Worm (Caenorhabditis elegans): ENCODE results near the gene tufm-1.

The tufm-1 gene

ce11 chrIII:2826770-2827169, 12.0 kb upstream of the tufm-1 start, which contains the start of gene Y71H2AM.1:
Gene Y71H2AM.1 (plus strand): TSS chrIII:2827070.
- TF ChIP-seq nhr-28 (tag; optimal IDR thresholded peaks at IDR 0.05) (no peak), cnd-1 (tag; optimal IDR thresholded peaks at IDR 0.05) (no peak), M03D4.4 (tag; optimal IDR thresholded peaks at IDR 0.05) (no peak), lin-32 (GFP tag; optimal IDR thresholded peaks at IDR 0.05) (no peak), flh-1 (GFP tag; optimal IDR thresholded peaks at IDR 0.05) (no peak), hlh-1 (tag; optimal IDR thresholded peaks at IDR 0.05) (no peak), unc-62 (GFP tag; optimal IDR thresholded peaks at IDR 0.05) (no peak), ceh-83 (GFP tag; optimal IDR thresholded peaks at IDR 0.05) (no peak), ztf-11 (tag; optimal IDR thresholded peaks at IDR 0.05) (no peak)

DNA sequence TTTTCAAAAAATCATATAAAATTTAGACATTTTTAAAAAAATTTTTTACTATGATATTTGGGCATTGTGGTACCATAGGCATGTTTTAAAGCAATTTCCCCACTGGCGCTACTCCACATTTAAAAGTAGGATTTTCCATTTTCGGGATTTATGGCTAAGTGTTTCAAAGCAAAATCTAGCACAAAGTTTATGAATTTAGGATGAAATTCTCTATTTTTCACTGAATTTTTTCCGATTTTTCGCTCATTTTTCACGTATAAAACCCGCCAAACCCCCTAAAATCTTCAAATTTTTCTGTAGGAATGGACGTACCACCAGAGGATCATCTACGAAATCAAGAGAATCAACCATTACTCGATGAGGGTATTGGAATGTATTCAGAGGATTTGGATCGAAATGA, 4.2 kb upstream of the tufm-1 start, which contains the start of gene pipp-4P:
pipp-4P (plus strand) TSS at position 301 of the 400 bp plus-strand sequence.
- TF ChIP-seq bed-3 (GFP tag; optimal IDR thresholded peaks at IDR 0.05) (no peak), ceh-83 (GFP tag; optimal IDR thresholded peaks at IDR 0.05) (no peak), mep-1 (tag; optimal IDR thresholded peaks at IDR 0.05) (no peak), elt-3 (tag; optimal IDR thresholded peaks at IDR 0.05) (no peak), elt-1 (tag; optimal IDR thresholded peaks at IDR 0.05; ENCODE audit: borderline replicate concordance, insufficient read depth) (no peak), nhr-12 (tag; optimal IDR thresholded peaks at IDR 0.05) (no peak), unc-120 (tag; optimal IDR thresholded peaks at IDR 0.05; ENCODE audit: poor library complexity, severe bottlenecking) (no peak), hlh-1 (tag; optimal IDR thresholded peaks at IDR 0.05) (no peak), lsy-2 (tag; optimal IDR thresholded peaks at IDR 0.05) (no peak), mab-5 (tag; optimal IDR thresholded peaks at IDR 0.05) (no peak), M03D4.4 (tag; optimal IDR thresholded peaks at IDR 0.05) (no peak), drap-1 (GFP tag; optimal IDR thresholded peaks at IDR 0.05) (no peak)

- TF ChIP-seq ces-1 (GFP tag; optimal IDR thresholded peaks at IDR 0.05): no peak
- no peak for TF ChIP-seq lin-32 (GFP tag; optimal IDR thresholded peaks at IDR 0.05)
These were observed 3.1 kb upstream of the tufm-1 start for ce11 chrIII:2817847-2818246.

ce11 chrIII:2816205-2816923, 1.6 kb upstream of the tufm-1 start:
- TF ChIP-seq unc-120 (tag; optimal IDR thresholded peaks at IDR 0.05; ENCODE audit: poor library complexity, severe bottlenecking) (no peak), sem-2 (GFP tag; optimal IDR thresholded peaks at IDR 0.05) (no peak), lin-13 (tag; optimal IDR thresholded peaks at IDR 0.05) (no peak), ceh-39 (tag; optimal IDR thresholded peaks at IDR 0.05) (no peak), mls-2 (tag; optimal IDR thresholded peaks at IDR 0.05) (no peak), unc-39 (tag; optimal IDR thresholded peaks at IDR 0.05) (no peak), nhr-76 (tag; optimal IDR thresholded peaks at IDR 0.05) (no peak), mab-5 (tag; optimal IDR thresholded peaks at IDR 0.05) (no peak), elt-1 (tag; optimal IDR thresholded peaks at IDR 0.05; ENCODE audit: borderline replicate concordance, insufficient read depth) (no peak), nhr-28 (tag; optimal IDR thresholded peaks at IDR 0.05) (no peak), nhr-2 (tag; optimal IDR thresholded peaks at IDR 0.05) (no peak), sptf-1 (tag; optimal IDR thresholded peaks at IDR 0.05) (no peak)

- TF ChIP-seq ztf-11 (tag; optimal IDR thresholded peaks at IDR 0.05): no peak
These were observed 3.4 kb downstream of the tufm-1 start for ce11 chrIII:2811410-2811809.

DNA sequence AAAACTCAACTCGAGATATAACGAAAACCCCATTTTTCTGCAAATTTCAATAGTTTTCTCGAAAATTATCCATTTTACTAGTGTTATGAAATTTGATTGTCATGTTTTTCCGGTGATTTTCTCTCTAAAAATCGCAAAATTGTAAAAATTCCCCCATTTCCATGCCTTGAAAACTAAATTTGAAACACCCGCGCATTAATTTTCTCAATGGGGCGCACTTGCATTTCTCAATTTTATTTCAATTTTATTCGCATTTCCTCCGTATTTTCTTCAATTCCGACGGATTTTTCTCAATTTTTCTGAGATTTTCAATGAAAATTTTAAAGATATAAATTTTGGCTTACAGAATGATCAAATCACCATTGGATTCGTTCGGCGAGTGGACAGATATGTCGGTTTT, 9.7 kb downstream of the tufm-1 start, which contains the start of gene Y71H2AM.3:
Y71H2AM.3 (plus strand) TSS at position 347 of the 400 bp plus-strand sequence.
- no peak for TF ChIP-seq tbx-8 (GFP tag; optimal IDR thresholded peaks at IDR 0.05)
- peak; percentile 66 for TF ChIP-seq ces-1 (GFP tag; optimal IDR thresholded peaks at IDR 0.05)
- no peak for TF ChIP-seq zip-8 (tag; optimal IDR thresholded peaks at IDR 0.05)
- no peak for TF ChIP-seq mep-1 (tag; optimal IDR thresholded peaks at IDR 0.05)
- peak; percentile 35 for TF ChIP-seq nhr-237 (tag; optimal IDR thresholded peaks at IDR 0.05)
- TF ChIP-seq lsy-2 (tag; optimal IDR thresholded peaks at IDR 0.05): peak; percentile 1
- TF ChIP-seq blmp-1 (tag; optimal IDR thresholded peaks at IDR 0.05): no peak
- no peak for TF ChIP-seq lin-32 (GFP tag; optimal IDR thresholded peaks at IDR 0.05)
- no peak for TF ChIP-seq ceh-43 (GFP tag; optimal IDR thresholded peaks at IDR 0.05)
- TF ChIP-seq nhr-28 (tag; optimal IDR thresholded peaks at IDR 0.05): no peak
- no peak for TF ChIP-seq ceh-39 (tag; optimal IDR thresholded peaks at IDR 0.05)
